Worm (Caenorhabditis elegans): ENCODE results near the gene ZK892.6.

The ZK892.6 gene

DNA sequence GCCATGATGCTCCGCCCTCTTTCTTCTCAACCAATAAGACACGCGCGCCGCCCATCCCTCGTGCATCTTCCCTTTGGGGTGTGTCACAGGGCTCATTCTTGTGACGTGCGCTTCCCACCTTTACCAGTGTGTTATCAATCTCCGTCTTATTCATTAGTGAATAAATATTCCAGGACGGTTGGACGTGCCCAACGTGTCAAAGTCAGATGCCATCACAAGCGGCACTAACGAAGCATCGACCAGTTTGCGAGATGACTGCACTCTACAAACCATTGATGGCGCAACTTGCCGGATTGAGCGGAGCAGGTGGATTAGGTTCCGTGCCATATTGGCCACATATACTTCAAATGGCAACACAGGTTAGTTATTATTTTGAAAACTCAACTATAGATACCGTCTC, 19.8 kb downstream of the ZK892.6 start:
- TF ChIP-seq unc-62 (GFP tag; optimal IDR thresholded peaks at IDR 0.05): no peak

DNA sequence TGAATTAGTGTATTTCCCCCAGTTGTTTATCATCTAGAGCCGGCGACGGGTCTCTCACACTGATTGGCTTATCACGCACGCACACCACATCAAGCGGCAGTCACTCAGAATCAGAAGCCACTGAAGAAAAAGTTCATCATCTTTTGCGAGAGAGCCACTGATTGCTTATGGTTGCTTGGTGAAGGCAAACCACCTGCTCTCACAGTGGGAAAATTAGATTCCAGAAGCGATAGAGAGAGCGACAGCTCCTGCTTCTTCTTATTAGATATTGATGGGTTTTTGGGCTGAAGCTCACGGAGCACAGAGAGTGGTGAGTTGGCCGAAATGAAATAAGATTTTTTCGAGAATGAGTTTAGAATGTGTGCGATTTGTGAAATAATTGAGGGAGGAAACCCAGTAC, 23.8 kb downstream of the ZK892.6 start:
- TF ChIP-seq unc-62 (GFP tag; optimal IDR thresholded peaks at IDR 0.05): no peak

DNA sequence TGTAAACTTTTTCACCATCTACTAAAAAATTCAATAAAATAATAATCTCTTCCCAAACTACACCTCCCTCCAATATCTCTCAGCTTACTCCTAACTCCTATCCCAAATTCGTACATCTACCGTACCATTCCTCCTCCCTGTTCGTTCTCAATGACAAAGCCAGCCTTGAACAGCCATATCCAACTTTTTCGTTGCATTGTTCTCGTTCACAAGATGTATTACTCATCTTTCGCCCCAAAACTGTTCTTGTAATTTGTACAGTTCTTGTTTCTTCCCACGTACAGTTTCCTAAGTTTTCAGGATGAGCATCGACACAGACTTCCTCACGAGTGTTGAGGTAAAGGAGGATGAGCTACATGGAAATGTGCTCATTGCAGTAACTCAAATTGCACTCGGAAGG, 25.0 kb downstream of the ZK892.6 start, which contains the start of gene egl-43:
TSS of gene egl-43 (plus strand) at position 301 of the 400 bp plus-strand sequence.
- no peak for TF ChIP-seq unc-62 (GFP tag; optimal IDR thresholded peaks at IDR 0.05)

DNA sequence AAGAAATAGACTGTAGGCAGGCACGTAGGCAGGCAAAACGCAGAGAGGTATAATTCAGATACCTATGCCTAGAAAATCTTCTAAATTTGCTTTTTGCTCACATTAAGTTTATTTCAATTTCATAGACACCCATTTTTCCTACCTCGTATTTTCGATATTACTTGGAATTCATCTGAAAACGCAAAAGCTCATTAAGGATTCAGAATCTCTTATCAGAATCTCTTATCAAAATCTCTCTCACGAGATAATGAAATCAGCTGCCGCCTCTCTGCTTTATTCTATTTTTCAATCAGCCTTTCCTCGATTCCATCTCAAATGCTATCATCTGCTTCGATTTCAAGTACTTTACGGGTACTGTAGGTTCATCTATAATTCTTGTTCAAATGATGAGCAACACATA, 28.1 kb downstream of the ZK892.6 start:
- no peak for TF ChIP-seq unc-62 (GFP tag; optimal IDR thresholded peaks at IDR 0.05)

DNA sequence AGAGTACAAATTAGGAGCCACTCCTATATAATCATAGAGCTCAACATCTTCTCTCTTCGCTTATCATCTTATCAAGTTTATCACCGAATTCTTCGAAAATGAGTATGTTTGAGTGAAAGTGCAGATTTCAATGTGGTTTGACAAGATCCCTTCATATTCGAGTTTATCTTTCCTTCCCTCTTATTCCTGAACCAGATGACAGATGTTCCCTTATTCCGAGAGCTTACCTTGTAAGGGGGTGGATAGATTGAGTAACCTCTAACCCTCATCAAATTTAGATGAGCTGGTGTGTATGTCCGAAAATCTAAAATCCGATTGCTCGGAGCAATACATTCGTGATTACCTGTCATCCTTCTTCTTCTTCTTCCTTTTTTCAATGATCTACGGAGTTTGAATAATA, 31.3 kb downstream of the ZK892.6 start:
- no peak for TF ChIP-seq unc-62 (GFP tag; optimal IDR thresholded peaks at IDR 0.05)

DNA sequence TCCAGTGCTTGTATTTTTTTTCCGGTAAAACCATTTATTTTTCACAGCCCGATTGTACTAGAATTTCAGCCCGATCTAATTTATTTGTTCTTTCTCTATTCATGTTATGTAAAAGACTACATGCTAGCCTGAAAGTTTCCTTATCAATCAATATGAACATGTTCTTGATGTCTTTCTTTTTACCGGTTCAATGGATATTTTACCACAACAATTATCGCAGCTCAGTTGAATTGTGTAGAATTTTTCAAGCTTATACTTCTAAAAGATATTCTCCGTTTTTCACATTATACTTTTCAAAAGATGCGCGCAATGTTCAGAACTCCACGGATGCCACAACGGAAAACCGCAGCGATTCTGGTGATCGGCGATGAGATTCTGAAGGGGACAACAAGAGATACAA, 36.1 kb downstream of the ZK892.6 start, which contains the start of gene flad-1:
TSS of gene flad-1 (plus strand) at position 301 of the 400 bp plus-strand sequence.
- no peak for TF ChIP-seq unc-62 (GFP tag; optimal IDR thresholded peaks at IDR 0.05)

DNA sequence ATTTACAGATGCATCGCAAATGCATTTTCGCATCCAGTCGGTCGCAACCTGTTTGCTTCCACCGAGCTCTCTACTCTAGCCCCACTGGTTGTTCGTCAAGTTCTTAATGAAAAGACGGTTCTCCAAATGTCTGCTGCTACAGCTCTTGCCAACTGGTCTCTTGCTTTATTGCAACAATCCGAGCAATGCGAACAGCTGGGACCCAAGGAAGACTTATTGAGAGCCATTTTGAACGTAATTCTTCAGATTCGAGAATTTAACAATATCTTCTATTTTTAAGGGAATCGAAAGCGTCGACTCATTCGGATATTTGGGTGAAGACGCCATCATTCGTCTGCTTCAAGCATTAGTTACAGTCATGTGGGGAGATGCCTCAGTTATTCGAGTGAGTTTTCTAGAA, 36.7 kb downstream of the ZK892.6 start:
- TF ChIP-seq unc-62 (GFP tag; optimal IDR thresholded peaks at IDR 0.05): no peak

DNA sequence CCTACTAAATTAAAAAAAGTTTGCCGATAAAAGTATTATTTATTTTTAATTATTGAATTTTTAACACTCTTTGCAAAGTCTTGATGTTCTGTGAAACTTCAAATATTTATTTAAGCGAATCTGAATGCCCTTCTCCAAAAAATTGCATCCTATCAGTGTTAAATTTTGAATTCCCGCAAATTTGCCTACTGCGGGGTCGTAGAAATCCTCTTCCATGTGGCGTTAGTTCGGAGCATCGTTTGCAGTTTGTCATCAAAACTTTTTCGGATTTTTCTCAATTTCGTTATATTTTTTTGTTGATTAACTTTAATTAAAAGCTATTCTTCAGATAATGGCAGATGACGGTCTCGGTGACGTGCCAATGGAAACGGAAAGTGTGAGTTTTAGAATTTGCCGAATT, 39.5 kb downstream of the ZK892.6 start, which contains the start of gene ufd-3:
TSS of gene ufd-3 (plus strand) at position 324 of the 400 bp plus-strand sequence.
- TF ChIP-seq unc-62 (GFP tag; optimal IDR thresholded peaks at IDR 0.05): no peak

DNA sequence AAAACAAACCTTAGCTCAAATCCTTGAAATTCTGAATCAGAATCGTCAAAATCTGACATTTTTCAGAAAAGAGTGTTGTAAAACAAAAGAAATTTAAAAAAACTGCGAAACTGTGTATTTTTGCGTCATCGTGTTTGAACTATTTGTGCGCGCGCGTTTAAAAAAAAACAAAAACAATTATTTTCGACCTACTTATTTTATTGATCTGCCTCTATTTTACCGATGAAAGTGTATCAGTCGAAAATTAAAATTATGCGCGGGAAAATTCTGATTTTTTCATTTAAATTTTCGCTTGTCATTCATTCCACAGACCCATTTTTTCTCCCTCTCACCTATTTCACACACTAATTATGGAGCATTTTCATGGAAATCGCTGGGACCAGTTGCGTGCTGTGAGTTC, 41.0 kb downstream of the ZK892.6 start, which contains the start of the genes C05C10.7 and C05C10.5:
TSS of gene C05C10.7 (minus strand) at position 95 of the 400 bp plus-strand sequence.
TSS of gene C05C10.5 (plus strand) at position 164 of the 400 bp plus-strand sequence.
- no peak for TF ChIP-seq unc-62 (GFP tag; optimal IDR thresholded peaks at IDR 0.05)

DNA sequence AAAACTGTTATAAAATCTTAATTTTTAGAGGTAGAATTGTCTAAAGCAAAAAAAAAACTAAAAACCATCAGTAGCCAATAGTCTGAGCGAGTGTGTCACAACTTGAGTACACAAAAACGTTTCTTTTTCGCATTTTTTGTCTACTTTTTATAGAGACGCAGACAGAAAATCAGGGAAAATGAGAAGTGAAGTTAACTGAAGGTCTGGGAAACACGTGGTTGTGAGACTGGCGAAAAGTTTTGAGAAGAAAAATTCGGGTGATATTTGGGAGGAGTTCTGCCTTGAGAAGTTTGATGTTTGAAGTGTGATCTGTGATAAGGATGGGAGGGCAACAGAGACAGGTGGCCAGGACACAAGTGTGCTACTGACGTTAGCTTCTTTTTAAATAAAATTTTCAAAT, 42.3 kb downstream of the ZK892.6 start:
- no peak for TF ChIP-seq unc-62 (GFP tag; optimal IDR thresholded peaks at IDR 0.05)

DNA sequence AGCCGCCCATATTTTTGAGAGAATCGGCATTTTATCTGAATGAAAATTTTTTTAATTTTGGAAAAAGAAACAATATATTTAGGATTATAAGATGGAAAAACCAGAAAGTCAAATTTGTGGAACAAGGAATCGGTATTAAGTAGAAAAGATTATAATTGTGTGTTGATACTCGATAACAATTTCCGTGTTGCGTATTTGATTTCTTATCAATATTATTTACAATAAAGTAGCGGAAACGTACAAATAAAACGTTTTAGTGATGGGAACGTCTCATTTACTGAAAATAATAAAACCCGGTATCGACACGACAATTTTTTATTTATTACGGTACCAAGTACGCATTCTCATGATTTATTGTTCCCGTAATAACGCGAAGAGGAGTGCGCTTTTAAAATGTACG, 43.1 kb downstream of the ZK892.6 start, which contains the start of gene C05C10.3:
TSS of gene C05C10.3 (minus strand) at position 35 of the 400 bp plus-strand sequence.
- no peak for TF ChIP-seq unc-62 (GFP tag; optimal IDR thresholded peaks at IDR 0.05)

DNA sequence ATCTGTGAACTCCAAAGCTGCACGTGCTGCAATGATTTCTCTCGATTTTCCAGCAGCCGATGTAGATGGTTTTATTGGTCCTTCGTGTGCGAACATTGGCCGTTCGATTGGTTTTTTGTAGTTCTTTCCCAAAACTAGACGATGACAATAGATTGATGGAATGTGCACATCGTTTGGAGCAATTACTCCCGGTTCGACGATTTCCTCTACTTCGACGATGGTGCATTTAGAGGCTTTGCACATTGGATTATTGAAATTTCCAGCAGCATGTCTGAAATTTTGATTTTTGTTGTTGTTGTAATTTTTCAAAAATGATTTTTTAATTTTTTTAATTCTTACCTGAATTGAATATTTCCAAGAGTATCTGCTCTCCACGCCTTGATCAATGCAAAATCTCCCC, 44.3 kb downstream of the ZK892.6 start:
- no peak for TF ChIP-seq unc-62 (GFP tag; optimal IDR thresholded peaks at IDR 0.05)

DNA sequence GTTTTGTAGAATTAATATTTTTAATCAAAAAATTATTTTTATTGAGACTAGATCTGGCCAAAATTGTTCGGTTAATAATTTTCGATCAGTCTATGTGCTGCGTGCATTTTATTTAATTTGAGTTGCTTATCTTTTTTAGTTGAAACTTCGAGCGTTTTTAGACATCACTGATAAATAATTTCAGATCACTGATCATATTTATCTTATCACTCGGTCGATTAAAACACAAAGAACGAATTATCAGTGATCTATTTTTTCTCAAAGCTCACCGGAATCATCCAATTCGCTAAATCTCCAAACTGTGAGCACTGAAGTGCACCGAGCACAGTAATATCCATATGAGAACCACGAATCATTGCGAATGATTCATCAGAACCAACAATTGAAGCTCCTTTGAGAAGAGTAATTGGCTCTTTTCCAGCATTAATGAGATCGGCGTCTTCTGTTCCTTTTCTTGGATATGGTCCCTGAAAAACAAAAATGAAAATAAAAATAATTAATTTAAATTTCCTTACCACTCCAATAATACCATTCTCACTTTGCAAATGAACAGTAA, 44.8 kb downstream of the ZK892.6 start:
- no peak for TF ChIP-seq unc-62 (GFP tag; optimal IDR thresholded peaks at IDR 0.05)

DNA sequence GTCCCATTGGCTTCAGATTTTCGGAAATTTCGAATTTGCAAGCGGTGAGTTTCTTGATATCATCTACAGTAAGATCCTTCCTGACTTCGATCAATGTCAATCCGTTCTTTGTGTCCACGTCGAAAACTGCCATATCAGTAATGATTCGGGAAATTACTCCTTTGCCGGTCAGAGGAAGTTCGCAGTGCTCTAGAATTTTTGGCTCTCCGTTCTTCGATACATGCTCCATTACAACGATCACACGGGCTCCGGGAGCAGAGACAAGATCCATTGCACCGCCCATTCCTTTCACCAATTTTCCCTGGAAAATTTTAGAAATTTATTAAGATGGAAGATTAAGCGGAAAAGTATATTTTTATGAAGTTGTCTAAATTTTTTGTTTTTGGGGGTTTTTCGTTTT, 45.4 kb downstream of the ZK892.6 start:
- no peak for TF ChIP-seq unc-62 (GFP tag; optimal IDR thresholded peaks at IDR 0.05)

DNA sequence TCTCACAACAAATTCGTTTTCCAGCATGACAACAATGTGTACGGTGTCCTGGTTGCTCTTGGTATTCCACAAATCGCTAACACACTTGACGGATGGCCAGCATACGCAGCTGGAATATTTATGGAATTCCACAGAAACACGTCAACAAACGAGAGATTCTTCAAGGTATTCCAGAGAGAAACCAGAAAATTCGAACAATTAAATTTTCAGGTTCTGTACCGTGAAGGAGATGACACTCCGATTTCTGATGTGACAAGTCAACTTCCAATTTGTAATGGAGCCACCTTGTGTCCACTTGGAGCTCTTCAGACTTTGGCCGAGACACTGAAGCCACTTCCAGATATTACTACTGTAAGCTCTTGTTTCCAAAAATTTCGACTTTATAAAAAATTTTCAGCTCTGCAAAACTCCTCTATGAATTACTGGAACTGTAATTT, 46.0 kb downstream of the ZK892.6 start:
- TF ChIP-seq unc-62 (GFP tag; optimal IDR thresholded peaks at IDR 0.05): no peak

DNA sequence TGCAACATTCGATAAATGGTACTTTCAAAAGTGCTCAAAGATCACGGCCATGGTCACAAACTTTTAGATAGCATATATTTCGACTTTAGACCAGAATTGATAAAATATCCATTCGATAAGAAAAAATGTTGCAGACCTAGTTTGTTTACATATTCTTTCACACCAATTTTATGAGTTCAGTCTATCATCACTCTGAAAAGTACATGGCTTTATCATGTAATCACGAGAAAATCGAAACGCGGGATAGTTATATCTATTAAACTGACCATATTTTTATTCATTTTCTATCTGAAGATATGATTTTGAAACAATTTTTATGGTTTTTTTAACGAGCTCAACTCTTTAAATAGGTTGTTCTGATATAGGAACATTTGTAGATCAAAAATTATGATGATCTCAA, 48.5 kb downstream of the ZK892.6 start, which contains the start of gene pho-11:
TSS of gene pho-11 (plus strand) at position 374 of the 400 bp plus-strand sequence.
- TF ChIP-seq unc-62 (GFP tag; optimal IDR thresholded peaks at IDR 0.05): no peak

DNA sequence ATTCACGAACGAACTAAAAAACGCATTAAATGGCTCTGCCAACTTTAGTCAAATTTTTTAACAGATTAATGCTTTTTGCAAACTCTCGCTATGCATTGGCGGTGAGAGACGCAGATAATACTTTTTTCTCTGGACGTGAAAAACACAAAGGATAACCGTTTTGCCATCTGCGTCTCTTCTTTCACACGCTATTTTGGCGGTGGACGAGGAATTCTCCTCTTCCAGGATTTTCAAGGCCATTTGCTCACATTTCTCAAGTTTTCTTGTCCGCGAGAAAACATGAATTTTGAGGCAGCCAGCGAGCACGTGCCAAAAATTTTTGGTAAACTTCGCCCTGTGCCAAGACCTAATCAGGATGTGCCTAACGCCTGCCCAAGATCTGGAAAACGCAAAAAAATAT, 48.9 kb downstream of the ZK892.6 start:
- TF ChIP-seq unc-62 (GFP tag; optimal IDR thresholded peaks at IDR 0.05): no peak

Measured in whole organism, dauer.